Fruit fly (Drosophila melanogaster): ENCODE measurements around the gene CG2604.

CG2604 gene

DNA sequence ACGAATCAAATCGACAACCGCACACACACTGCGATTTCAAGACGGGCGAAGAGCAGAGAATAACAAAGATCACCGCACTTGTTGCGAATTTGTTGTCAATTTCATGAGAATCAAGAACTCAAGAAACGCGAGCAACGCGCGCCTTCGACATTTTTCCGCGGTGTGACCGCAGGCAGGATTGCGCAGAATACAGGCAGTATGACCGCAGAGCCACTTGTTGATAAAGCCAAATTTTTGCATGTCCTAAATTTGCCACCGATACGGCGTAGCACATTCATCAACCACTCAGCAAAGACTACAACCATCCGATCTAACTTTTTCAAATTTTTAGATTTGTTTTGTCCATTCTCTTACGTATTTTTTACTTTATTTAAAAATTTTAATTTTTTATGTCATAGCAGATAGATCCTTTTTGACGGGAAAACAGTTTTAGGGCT, 5.9 kb downstream of the CG2604 start, which contains the start of gene cno (continued):
- TF ChIP-seq Hmx (GFP tag; optimal IDR thresholded peaks at IDR 0.05) (no peak), CG2199 (GFP tag; IDR thresholded peaks at IDR 0.05) (no peak), Fer1 (GFP tag; optimal IDR thresholded peaks at IDR 0.05) (peak; percentile 31), CG10543 (GFP tag; optimal IDR thresholded peaks at IDR 0.05) (peak; percentile 33), CG10209 (GFP tag; optimal IDR thresholded peaks at IDR 0.05) (no peak), CG11696 (GFP tag; IDR thresholded peaks at IDR 0.05) (no peak), Pdp1 (GFP tag; optimal IDR thresholded peaks at IDR 0.05) (peak in 1 of 2 experiments; percentile 60), amos (GFP tag; IDR thresholded peaks at IDR 0.05; ENCODE audit: partially characterized antibody) (peak; percentile 59), CG17328 (GFP tag; IDR thresholded peaks at IDR 0.05) (0 out of 2 replicates have a peak, but pooled peaks have one; percentile 26), btn (GFP tag; optimal IDR thresholded peaks at IDR 0.05) (no peak), pnt (GFP tag; optimal IDR thresholded peaks at IDR 0.05) (no peak), CG15696 (tag; optimal IDR thresholded peaks at IDR 0.05) (peak; percentile 2), bowl (GFP tag; IDR thresholded peaks at IDR 0.05) (no peak), PHDP (tag; optimal IDR thresholded peaks at IDR 0.05) (peak; percentile 21), Med (GFP tag) (peak; percentile 89), tio (GFP tag; optimal IDR thresholded peaks at IDR 0.05) (no peak), hkb (optimal IDR thresholded peaks at IDR 0.05) (peak; percentile 56), hkb (GFP tag; IDR thresholded peaks at IDR 0.05) (0 out of 2 replicates have a peak, but pooled peaks have one; percentile 12), Kr (GFP tag; optimal IDR thresholded peaks at IDR 0.05) (no peak), CG13424 (tag; optimal IDR thresholded peaks at IDR 0.05) (peak; percentile 5), CG11723 (GFP tag; optimal IDR thresholded peaks at IDR 0.05) (no peak), Atf-2 (GFP tag; optimal IDR thresholded peaks at IDR 0.05) (no peak), Neu2 (GFP tag; optimal IDR thresholded peaks at IDR 0.05; ENCODE audit: borderline replicate concordance) (no peak), MESR4 (GFP tag; optimal IDR thresholded peaks at IDR 0.05) (peak; percentile 65), psq (GFP tag; optimal IDR thresholded peaks at IDR 0.05) (no peak), vvl (GFP tag; IDR thresholded peaks at IDR 0.05) (peak; percentile 35; the same call in 1 of the 2 replicates), CG14965 (GFP tag; optimal IDR thresholded peaks at IDR 0.05; ENCODE audit: borderline replicate concordance) (no peak), CG16863 (GFP tag; optimal IDR thresholded peaks at IDR 0.05) (no peak), sim (GFP tag; IDR thresholded peaks at IDR 0.05) (no peak), eve (GFP tag; optimal IDR thresholded peaks at IDR 0.05) (no peak), nmo (GFP tag; optimal IDR thresholded peaks at IDR 0.05) (peak; percentile 62), CG15011 (GFP tag; optimal IDR thresholded peaks at IDR 0.05) (no peak), CG17361 (GFP tag; IDR thresholded peaks at IDR 0.05) (0 out of 3 replicates have a peak, but pooled peaks have one; percentile 17), CG17385 (GFP tag; optimal IDR thresholded peaks at IDR 0.05) (peak; percentile 28), stwl (tag; optimal IDR thresholded peaks at IDR 0.05) (peak; percentile 42), tap (tag; optimal IDR thresholded peaks at IDR 0.05) (no peak), CG34376 (GFP tag; optimal IDR thresholded peaks at IDR 0.05) (peak; percentile 28), CG13894 (tag; optimal IDR thresholded peaks at IDR 0.05) (peak; percentile 42), CG14441 (GFP tag; IDR thresholded peaks at IDR 0.05) (no peak), nerfin-1 (tag; optimal IDR thresholded peaks at IDR 0.05) (peak; percentile 19), CG6689 (GFP tag; IDR thresholded peaks at IDR 0.05) (no peak), CG8281 (tag; optimal IDR thresholded peaks at IDR 0.05) (no peak), Fer3 (tag; optimal IDR thresholded peaks at IDR 0.05) (no peak), Gsc (GFP tag; IDR thresholded peaks at IDR 0.05) (no peak), gce (GFP tag; IDR thresholded peaks at IDR 0.05) (peak; percentile 38; the same call in 1 of the 3 replicates), kni (GFP tag; optimal IDR thresholded peaks at IDR 0.05) (no peak), dati (GFP tag; IDR thresholded peaks at IDR 0.05) (no peak), CG3726 (GFP tag; IDR thresholded peaks at IDR 0.05) (no peak; the same call in 2 of the 3 replicates), Drgx (GFP tag; IDR thresholded peaks at IDR 0.05) (no peak), sob (GFP tag; IDR thresholded peaks at IDR 0.05) (no peak), CG18619 (GFP tag; optimal IDR thresholded peaks at IDR 0.05) (peak; percentile 1)
